Fruit fly (Drosophila melanogaster) whole organism, prepupa: ENCODE results near the gene CG12025.

Source experiments
- CG10631 ChIP-seq: fragments of 200-800 bp; sonication (Bioruptor generic); optimal IDR thresholded peaks from 2 replicates; lab custom pipeline; 2016; ENCODE audit warnings: missing biosample characterization, missing genetic modification characterization
- CG10669 ChIP-seq: fragments of 200-800 bp; sonication (Bioruptor generic); optimal IDR thresholded peaks from 3 replicates; lab custom pipeline; 2018; ENCODE audit warnings: missing biosample characterization, mild to moderate bottlenecking, missing genetic modification characterization, moderate library complexity
- CG11902 ChIP-seq: fragments of 200-800 bp; sonication (Bioruptor generic); optimal IDR thresholded peaks from 3 replicates; lab custom pipeline; 2016; ENCODE audit warnings: missing biosample characterization, missing genetic modification characterization
- CG1621 ChIP-seq: fragments of 200-800 bp; sonication (Bioruptor generic); optimal IDR thresholded peaks from 3 replicates; lab custom pipeline; 2018; ENCODE audit warnings: missing biosample characterization, mild to moderate bottlenecking, missing genetic modification characterization
- CG16779 ChIP-seq: fragments of 200-800 bp; sonication (Bioruptor generic); optimal IDR thresholded peaks from 3 replicates; lab custom pipeline; 2017; ENCODE audit warnings: missing biosample characterization, mild to moderate bottlenecking, missing genetic modification characterization
- CG3032 ChIP-seq: fragments of 200-800 bp; optimal IDR thresholded peaks from 2 replicates; lab custom pipeline; 2019; ENCODE audit warnings: missing biosample characterization, mild to moderate bottlenecking, missing genetic modification characterization, moderate library complexity
- CG31627 ChIP-seq: fragments of 200-800 bp; sonication (Bioruptor generic); optimal IDR thresholded peaks from 3 replicates; lab custom pipeline; 2016; ENCODE audit warnings: missing biosample characterization, missing genetic modification characterization
- CG34406 ChIP-seq: fragments of 200-800 bp; sonication (Bioruptor generic); optimal IDR thresholded peaks from 3 replicates; lab custom pipeline; 2016; ENCODE audit warnings: missing biosample characterization, missing genetic modification characterization
- CG3919 ChIP-seq: fragments of 200-800 bp; sonication (Bioruptor generic); optimal IDR thresholded peaks from 3 replicates; lab custom pipeline; 2016; ENCODE audit warnings: missing biosample characterization, missing genetic modification characterization
- CG6163 ChIP-seq: fragments of 200-800 bp; sonication (Bioruptor generic); IDR thresholded peaks from 3 replicates; pipeline ENCODE4 v1.3.6; 2022; ENCODE audit warnings: missing biosample characterization, missing genetic modification characterization
- CG6276 ChIP-seq: fragments of 200-800 bp; sonication (Bioruptor generic); optimal IDR thresholded peaks from 2 replicates; lab custom pipeline; 2017; ENCODE audit warnings: missing biosample characterization, mild to moderate bottlenecking, missing genetic modification characterization
- CG6792 ChIP-seq: fragments of 200-800 bp; sonication (Bioruptor generic); optimal IDR thresholded peaks from 3 replicates; lab custom pipeline; 2016; ENCODE audit warnings: missing biosample characterization, missing genetic modification characterization
- CG6808 ChIP-seq: fragments of 200-800 bp; sonication (Bioruptor generic); optimal IDR thresholded peaks from 3 replicates; lab custom pipeline; 2017; ENCODE audit warnings: missing biosample characterization, missing genetic modification characterization, mild to moderate bottlenecking, moderate library complexity, missing genetic modification reagents
- CG6854 ChIP-seq: fragments of 200-800 bp; sonication (Bioruptor generic); optimal IDR thresholded peaks from 2 replicates; lab custom pipeline; 2017; ENCODE audit warnings: missing biosample characterization, mild to moderate bottlenecking, missing genetic modification characterization
- CG7368 ChIP-seq: fragments of 200-800 bp; sonication (Bioruptor generic); optimal IDR thresholded peaks from 3 replicates; lab custom pipeline; 2016; ENCODE audit warnings: missing biosample characterization, missing genetic modification characterization
- CG8319 ChIP-seq: fragments of 200-800 bp; sonication (Bioruptor generic); optimal IDR thresholded peaks from 3 replicates; lab custom pipeline; 2016; ENCODE audit warnings: missing biosample characterization, missing genetic modification characterization
- CG9139 ChIP-seq: fragments of 200-800 bp; sonication (Bioruptor generic); optimal IDR thresholded peaks from 3 replicates; lab custom pipeline; 2017; ENCODE audit warnings: missing biosample characterization, mild to moderate bottlenecking, missing genetic modification characterization
- Eip75B ChIP-seq: fragments of 200-800 bp; sonication (Bioruptor generic); optimal IDR thresholded peaks from 3 replicates; lab custom pipeline; 2016; ENCODE audit warnings: missing biosample characterization, missing genetic modification characterization
- Eip78C ChIP-seq: fragments of 200-800 bp; sonication (Bioruptor generic); peaks from one replicate; lab custom pipeline; 2016; ENCODE audit warnings: missing biosample characterization, missing genetic modification characterization
- Eip93F ChIP-seq: fragments of 200-800 bp; sonication (Bioruptor generic); optimal IDR thresholded peaks from 2 replicates; lab custom pipeline; 2016; ENCODE audit warnings: missing biosample characterization, mild to moderate bottlenecking, missing genetic modification characterization
- Ets21C ChIP-seq: fragments of 200-800 bp; sonication (Bioruptor generic); optimal IDR thresholded peaks from 3 replicates; lab custom pipeline; 2016; ENCODE audit warnings: missing biosample characterization, missing genetic modification characterization
- Ets96B ChIP-seq: fragments of 200-800 bp; optimal IDR thresholded peaks from 2 replicates; lab custom pipeline; 2019; ENCODE audit warnings: missing biosample characterization, mild to moderate bottlenecking, missing genetic modification characterization, moderate library complexity
- Hr4 ChIP-seq: fragments of 200-800 bp; sonication (Bioruptor generic); optimal IDR thresholded peaks from 3 replicates; lab custom pipeline; 2016; ENCODE audit warnings: missing biosample characterization, missing genetic modification characterization
- OdsH ChIP-seq: fragments of 200-800 bp; sonication (Bioruptor generic); optimal IDR thresholded peaks from 3 replicates; lab custom pipeline; 2016; ENCODE audit warnings: missing biosample characterization, missing genetic modification characterization
- Smox ChIP-seq: fragments of 200-800 bp; sonication (Bioruptor generic); optimal IDR thresholded peaks from 3 replicates; lab custom pipeline; 2016; ENCODE audit warnings: missing biosample characterization, missing genetic modification characterization
- Sox102F ChIP-seq: fragments of 200-800 bp; sonication (Bioruptor generic); optimal IDR thresholded peaks from 2 replicates; lab custom pipeline; 2016; ENCODE audit warnings: missing biosample characterization, mild to moderate bottlenecking, missing genetic modification characterization
- Sox14 ChIP-seq: fragments of 200-800 bp; sonication (Bioruptor generic); optimal IDR thresholded peaks from 3 replicates; lab custom pipeline; 2016; ENCODE audit warnings: missing biosample characterization, missing genetic modification characterization
- achi ChIP-seq: fragments of 200-800 bp; sonication (Bioruptor generic); optimal IDR thresholded peaks from 3 replicates; lab custom pipeline; 2016; ENCODE audit warnings: missing biosample characterization, missing genetic modification characterization
- acj6 ChIP-seq: fragments of 200-800 bp; sonication (Bioruptor generic); optimal IDR thresholded peaks from 3 replicates; lab custom pipeline; 2016; ENCODE audit warnings: missing biosample characterization, missing genetic modification characterization
- cyc ChIP-seq: fragments of 200-800 bp; sonication (Bioruptor generic); optimal IDR thresholded peaks from 3 replicates; lab custom pipeline; 2016; ENCODE audit warnings: missing biosample characterization, missing genetic modification characterization
- dac ChIP-seq: fragments of 200-800 bp; sonication (Bioruptor generic); optimal IDR thresholded peaks from 2 replicates; lab custom pipeline; 2017; ENCODE audit warnings: missing biosample characterization, mild to moderate bottlenecking, missing genetic modification characterization
- dsx ChIP-seq: fragments of 200-800 bp; optimal IDR thresholded peaks from 3 replicates; lab custom pipeline; 2019; ENCODE audit warnings: missing biosample characterization, mild to moderate bottlenecking, missing genetic modification characterization, moderate library complexity; ENCODE audit not compliant: poor library complexity, severe bottlenecking
- fd85E ChIP-seq: fragments of 200-800 bp; sonication (Bioruptor generic); optimal IDR thresholded peaks from 3 replicates; lab custom pipeline; 2016; ENCODE audit warnings: missing biosample characterization, missing genetic modification characterization
- fkh ChIP-seq: fragments of 200-800 bp; sonication (Bioruptor generic); optimal IDR thresholded peaks from 3 replicates; lab custom pipeline; 2017; ENCODE audit warnings: missing biosample characterization, mild to moderate bottlenecking, missing genetic modification characterization, moderate library complexity
- lz ChIP-seq: fragments of 200-800 bp; sonication (Bioruptor generic); optimal IDR thresholded peaks from 3 replicates; lab custom pipeline; 2016; ENCODE audit warnings: missing biosample characterization, missing genetic modification characterization
- pdm3 ChIP-seq: fragments of 200-800 bp; sonication (Bioruptor generic); optimal IDR thresholded peaks from 3 replicates; lab custom pipeline; 2016; ENCODE audit warnings: missing biosample characterization, missing genetic modification characterization
- salr ChIP-seq, 2 experiments: fragments of 200-800 bp; sonication (Bioruptor generic); optimal IDR thresholded peaks; 3 replicates each; lab custom pipeline; 2016 to 2018; ENCODE audit warnings: missing biosample characterization in 2 of 2, missing genetic modification characterization in 2 of 2, mild to moderate bottlenecking in 1 of 2
- spab ChIP-seq: fragments of 200-800 bp; sonication (Bioruptor generic); optimal IDR thresholded peaks from 2 replicates; lab custom pipeline; 2017; ENCODE audit warnings: missing biosample characterization, mild to moderate bottlenecking, missing genetic modification characterization, missing genetic modification reagents
- ss ChIP-seq, 2 experiments: fragments of 200-800 bp; sonication (Bioruptor generic); optimal IDR thresholded peaks; 2 replicates in 1 of 2; 3 replicates in 1 of 2; lab custom pipeline; 2017 to 2018; ENCODE audit warnings: mild to moderate bottlenecking in 2 of 2, missing biosample characterization in 2 of 2, missing genetic modification characterization in 2 of 2, moderate library complexity in 1 of 2
- svp ChIP-seq: fragments of 200-800 bp; sonication (Bioruptor generic); peaks from one replicate; lab custom pipeline; 2016; ENCODE audit warnings: missing biosample characterization, missing genetic modification characterization
- topi ChIP-seq: fragments of 200-800 bp; sonication (Bioruptor generic); optimal IDR thresholded peaks from 3 replicates; lab custom pipeline; 2016; ENCODE audit warnings: missing biosample characterization, missing genetic modification characterization
- vri ChIP-seq: fragments of 200-800 bp; sonication (Bioruptor generic); optimal IDR thresholded peaks from 3 replicates; lab custom pipeline; 2016; ENCODE audit warnings: missing biosample characterization, mild to moderate bottlenecking, missing genetic modification characterization

CG12025 gene

dm6 chr3L:1859563-1859962, 5.7 kb upstream of the CG12025 start (continued):
- peak; percentile 61 for TF ChIP-seq CG9139 (GFP tag; lab: Kevin White, UChicago)

- TF ChIP-seq CG3919 (GFP tag; lab: Kevin White, UChicago) (no peak), Ets21C (GFP tag; lab: Kevin White, UChicago) (no peak), acj6 (GFP tag; lab: Kevin White, UChicago) (no peak), Ets96B (tag; lab: Kevin White, UChicago) (no peak), spab (GFP tag; lab: Kevin White, UChicago) (no peak), CG1621 (tag; lab: Kevin White, UChicago) (no peak), CG6808 (GFP tag; lab: Kevin White, UChicago) (no peak), CG3032 (no peak), CG10669 (GFP tag; lab: Kevin White, UChicago) (no peak)
Measured at dm6 chr3L:1860749-1861148, 4.5 kb upstream of the CG12025 start.

- no peak for TF ChIP-seq acj6 (GFP tag; lab: Kevin White, UChicago)
- TF ChIP-seq lz (GFP tag; lab: Kevin White, UChicago), result no peak
- no peak for TF ChIP-seq CG34406 (GFP tag; lab: Kevin White, UChicago)
- TF ChIP-seq topi (GFP tag; lab: Kevin White, UChicago), result no peak
- peak; percentile 31 for TF ChIP-seq dsx (GFP tag; lab: Kevin White, UChicago)
- TF ChIP-seq Eip75B, result no peak
- TF ChIP-seq Ets96B (tag; lab: Kevin White, UChicago), result no peak
- no peak for TF ChIP-seq salr (GFP tag; optimal IDR thresholded peaks at IDR 0.05; lab: Kevin White, UChicago)
- peak; percentile 18 for TF ChIP-seq CG6854 (GFP tag; lab: Kevin White, UChicago)
- no peak for TF ChIP-seq CG6792 (GFP tag; lab: Kevin White, UChicago)
- no peak for TF ChIP-seq dac
- TF ChIP-seq CG7368 (GFP tag; lab: Kevin White, UChicago), result no peak
- TF ChIP-seq vri (GFP tag; lab: Kevin White, UChicago), result peak; percentile 45
- no peak for TF ChIP-seq pdm3
- peak; percentile 69 to 77 for TF ChIP-seq ss (GFP tag; optimal IDR thresholded peaks at IDR 0.05; lab: Kevin White, UChicago)
- peak; percentile 58 for TF ChIP-seq CG6276 (GFP tag; lab: Kevin White, UChicago)
- peak; percentile 48 for TF ChIP-seq CG6808 (GFP tag; lab: Kevin White, UChicago)
- TF ChIP-seq CG3032, result no peak
- TF ChIP-seq OdsH (GFP tag; lab: Kevin White, UChicago), result no peak
- peak; percentile 97 for TF ChIP-seq svp
- peak; percentile 39 for TF ChIP-seq Sox14 (GFP tag; lab: Kevin White, UChicago)
- peak; percentile 38 for TF ChIP-seq CG16779 (tag; lab: Kevin White, UChicago)
- TF ChIP-seq CG9139 (GFP tag; lab: Kevin White, UChicago), result peak; percentile 52
- no peak for TF ChIP-seq Hr4 (GFP tag; lab: Kevin White, UChicago)
- no peak for TF ChIP-seq Eip93F
- no peak; the same call in 2 of the 3 replicates for TF ChIP-seq CG6163
- no peak for TF ChIP-seq CG10631 (GFP tag; lab: Kevin White, UChicago)
- no peak for TF ChIP-seq CG8319 (GFP tag; lab: Kevin White, UChicago)
- TF ChIP-seq CG3919 (GFP tag; lab: Kevin White, UChicago), result no peak
- TF ChIP-seq Sox102F (GFP tag; lab: Kevin White, UChicago), result no peak
- TF ChIP-seq Eip78C (GFP tag; lab: Kevin White, UChicago), result peak; percentile 68
- TF ChIP-seq Ets21C (GFP tag; lab: Kevin White, UChicago), result no peak
- no peak for TF ChIP-seq Smox (GFP tag; lab: Kevin White, UChicago)
- TF ChIP-seq spab (GFP tag; lab: Kevin White, UChicago), result no peak
- no peak for TF ChIP-seq CG11902 (GFP tag; lab: Kevin White, UChicago)
- TF ChIP-seq CG31627 (GFP tag; lab: Kevin White, UChicago), result no peak
- no peak for TF ChIP-seq fd85E
- no peak for TF ChIP-seq achi (GFP tag; lab: Kevin White, UChicago)
- TF ChIP-seq fkh (GFP tag; lab: Kevin White, UChicago), result no peak
- TF ChIP-seq cyc, result no peak
Measured at dm6 chr3L:1861400-1861793, 3.8 kb upstream of the CG12025 start.
